Worm (Caenorhabditis elegans): ENCODE data around the gene pqn-31.

ce11 chrV:9128562-9128961 is 19.2 kb downstream of the pqn-31 start:
- no peak for TF ChIP-seq Y56A3A.18 (GFP tag; IDR thresholded peaks at IDR 0.05)
- TF ChIP-seq nhr-90 (tag; optimal IDR thresholded peaks at IDR 0.05): no peak
- TF ChIP-seq pha-4 (tag; optimal IDR thresholded peaks at IDR 0.05): no peak
- TF ChIP-seq tbp1 (GFP tag; optimal IDR thresholded peaks at IDR 0.05): no peak
- TF ChIP-seq him-1 (tag; optimal IDR thresholded peaks at IDR 0.05): no peak
- TF ChIP-seq ama-1 (optimal IDR thresholded peaks at IDR 0.05): no peak
- no peak for TF ChIP-seq ama-1 (GFP tag; optimal IDR thresholded peaks at IDR 0.05)
- TF ChIP-seq rec-8 (tag; optimal IDR thresholded peaks at IDR 0.05): no peak
- no peak for TF ChIP-seq madf-3 (GFP tag; IDR thresholded peaks at IDR 0.05)
- TF ChIP-seq madf-10 (tag; optimal IDR thresholded peaks at IDR 0.05): no peak
- TF ChIP-seq ceh-91 (GFP tag; IDR thresholded peaks at IDR 0.05): no peak
- no peak for TF ChIP-seq unc-130 (GFP tag; optimal IDR thresholded peaks at IDR 0.05)
